Worm (Caenorhabditis elegans): ENCODE measurements around the gene Y43C5A.7.

Y43C5A.7 gene

ce11 chrIV:10285328-10285727 lies 8.3 kb downstream of the Y43C5A.7 start:
- TF ChIP-seq lim-6 (tag; optimal IDR thresholded peaks at IDR 0.05) (no peak), unc-55 (GFP tag; optimal IDR thresholded peaks at IDR 0.05) (no peak), dve-1 (tag; optimal IDR thresholded peaks at IDR 0.05) (no peak), pag-3 (tag; optimal IDR thresholded peaks at IDR 0.05; ENCODE audit: borderline replicate concordance) (no peak), nhr-11 (tag; optimal IDR thresholded peaks at IDR 0.05) (no peak), K02D7.2 (tag; optimal IDR thresholded peaks at IDR 0.05) (no peak), pat-9 (tag; optimal IDR thresholded peaks at IDR 0.05) (no peak), unc-42 (tag; optimal IDR thresholded peaks at IDR 0.05) (no peak)

ce11 chrIV:10286655-10287054 lies 9.6 kb downstream of the Y43C5A.7 start, which contains the start of gene ebax-1:
TSS of gene ebax-1 (plus strand) at chrIV:10286955.
- TF ChIP-seq fkh-10 (GFP tag; optimal IDR thresholded peaks at IDR 0.05) (no peak), odd-2 (tag; optimal IDR thresholded peaks at IDR 0.05) (no peak), dmd-4 (tag; optimal IDR thresholded peaks at IDR 0.05; ENCODE audit: borderline replicate concordance) (no peak)

- TF ChIP-seq ama-1 (optimal IDR thresholded peaks at IDR 0.05) (no peak), pat-9 (tag; optimal IDR thresholded peaks at IDR 0.05) (no peak), ceh-31 (tag; optimal IDR thresholded peaks at IDR 0.05) (no peak), fkh-10 (GFP tag; optimal IDR thresholded peaks at IDR 0.05) (no peak), gmeb-2 (tag; optimal IDR thresholded peaks at IDR 0.05) (no peak), ceh-45 (GFP tag; IDR thresholded peaks at IDR 0.05) (no peak), hlh-30 (tag; optimal IDR thresholded peaks at IDR 0.05; ENCODE audit: insufficient read depth) (no peak), unc-55 (GFP tag; optimal IDR thresholded peaks at IDR 0.05) (no peak), unc-86 (tag; optimal IDR thresholded peaks at IDR 0.05) (no peak), tbx-2 (tag; optimal IDR thresholded peaks at IDR 0.05) (no peak), ceh-30 (tag; optimal IDR thresholded peaks at IDR 0.05) (no peak), hlh-6 (tag; optimal IDR thresholded peaks at IDR 0.05) (no peak), T23F11.4 (GFP tag; optimal IDR thresholded peaks at IDR 0.05) (no peak), nhr-232 (tag; optimal IDR thresholded peaks at IDR 0.05) (no peak), ceh-6 (GFP tag; optimal IDR thresholded peaks at IDR 0.05) (no peak), che-1 (tag; optimal IDR thresholded peaks at IDR 0.05) (no peak)
Measured at ce11 chrIV:10288575-10288974, 11.5 kb downstream of the Y43C5A.7 start.

- no peak for TF ChIP-seq unc-55 (GFP tag; optimal IDR thresholded peaks at IDR 0.05)
- TF ChIP-seq ahr-1 (tag; optimal IDR thresholded peaks at IDR 0.05), result no peak
- TF ChIP-seq K09A11.1 (tag; optimal IDR thresholded peaks at IDR 0.05; ENCODE audit: insufficient read depth), result no peak
- no peak for TF ChIP-seq ets-4 (tag; optimal IDR thresholded peaks at IDR 0.05)
- no peak for TF ChIP-seq elt-4 (tag; optimal IDR thresholded peaks at IDR 0.05)
- TF ChIP-seq ceh-6 (GFP tag; optimal IDR thresholded peaks at IDR 0.05), result no peak
- no peak for TF ChIP-seq ceh-2 (tag; optimal IDR thresholded peaks at IDR 0.05)
- TF ChIP-seq ceh-31 (tag; optimal IDR thresholded peaks at IDR 0.05), result no peak
Measured at ce11 chrIV:10294030-10294429, 17.0 kb downstream of the Y43C5A.7 start, which contains the start of gene R09E10.6. TSS of gene R09E10.6 (minus strand) at chrIV:10294130.

- TF ChIP-seq ttx-3 (tag; optimal IDR thresholded peaks at IDR 0.05) (no peak), ceh-30 (tag; optimal IDR thresholded peaks at IDR 0.05) (no peak), pag-3 (tag; optimal IDR thresholded peaks at IDR 0.05; ENCODE audit: borderline replicate concordance) (no peak), ceh-9 (tag; optimal IDR thresholded peaks at IDR 0.05) (no peak), che-1 (tag; optimal IDR thresholded peaks at IDR 0.05) (no peak), tbx-2 (tag; optimal IDR thresholded peaks at IDR 0.05) (no peak), ceh-24 (tag; optimal IDR thresholded peaks at IDR 0.05) (no peak), hlh-30 (tag; optimal IDR thresholded peaks at IDR 0.05; ENCODE audit: insufficient read depth) (no peak), eyg-1 (tag; optimal IDR thresholded peaks at IDR 0.05) (no peak), fax-1 (tag; optimal IDR thresholded peaks at IDR 0.05) (no peak), Y22D7AL.16 (tag; optimal IDR thresholded peaks at IDR 0.05) (no peak), zip-5 (tag; optimal IDR thresholded peaks at IDR 0.05) (no peak), ztf-16 (tag; optimal IDR thresholded peaks at IDR 0.05) (no peak)
Measured at ce11 chrIV:10295084-10295483, 18.0 kb downstream of the Y43C5A.7 start, which contains the start of gene R09E10.13. TSS of gene R09E10.13 (minus strand) at chrIV:10295144.

Data from whole organism, late embryonic.